Fruit fly (Drosophila melanogaster) ovary, adult (tissue): ENCODE data around the gene mbc.

Source experiments
- CG17801 ChIP-seq: fragments of 200-800 bp; optimal IDR thresholded peaks from 2 replicates; lab custom pipeline; 2019; ENCODE audit warnings: missing biosample characterization, mild to moderate bottlenecking, missing genetic modification characterization, moderate library complexity; ENCODE audit not compliant: partially characterized antibody

Gene mbc

dm6 chr3R:23790483-23791175 is 9.1 kb downstream of the mbc start:
- TF ChIP-seq CG17801 (GFP tag; lab: Kevin White, UChicago) = peak; percentile 29

DNA sequence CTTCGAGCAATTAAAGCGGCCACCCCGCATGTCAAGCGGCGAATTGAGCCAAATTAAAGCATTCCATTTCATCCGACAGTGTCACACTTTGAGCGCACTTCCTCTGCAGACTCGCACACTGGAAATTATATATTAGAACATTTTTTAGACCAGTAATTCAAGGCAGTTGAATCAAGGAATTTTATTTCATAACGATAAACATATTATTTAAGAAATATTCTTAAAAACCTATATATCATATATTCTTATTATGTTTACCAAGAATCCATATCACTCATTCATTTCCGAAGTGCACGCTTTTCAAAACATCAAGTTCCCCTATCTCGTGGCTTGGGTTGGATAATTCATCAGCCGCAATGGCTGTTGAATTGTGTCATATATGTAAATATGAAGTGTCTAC is 9.9 kb downstream of the mbc start:
- no peak for TF ChIP-seq CG17801 (GFP tag; lab: Kevin White, UChicago)

DNA sequence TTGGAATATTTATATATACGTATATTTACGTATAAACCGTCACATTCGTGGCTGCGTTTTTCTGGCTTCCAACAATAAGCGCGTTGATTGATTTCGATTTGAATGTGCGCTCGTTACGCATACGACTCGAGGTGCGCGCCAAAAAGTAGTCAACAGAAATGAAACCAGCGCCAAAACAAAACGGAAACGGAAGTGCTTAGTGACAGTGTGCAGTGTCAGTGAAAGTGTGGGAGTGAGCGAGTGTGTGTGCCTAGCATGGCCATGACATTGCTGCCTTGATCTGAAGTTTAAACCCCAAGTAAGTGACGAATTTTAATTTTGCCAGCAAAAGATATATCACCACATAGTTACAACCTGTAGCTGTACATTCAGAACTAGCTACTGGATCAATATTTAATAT is 22.1 kb downstream of the mbc start, which contains the start of gene CG34355:
Gene CG34355, plus strand, starts transcription at position 192 of the 400 bp plus-strand sequence.
- peak; percentile 30 for TF ChIP-seq CG17801 (GFP tag; lab: Kevin White, UChicago)

DNA sequence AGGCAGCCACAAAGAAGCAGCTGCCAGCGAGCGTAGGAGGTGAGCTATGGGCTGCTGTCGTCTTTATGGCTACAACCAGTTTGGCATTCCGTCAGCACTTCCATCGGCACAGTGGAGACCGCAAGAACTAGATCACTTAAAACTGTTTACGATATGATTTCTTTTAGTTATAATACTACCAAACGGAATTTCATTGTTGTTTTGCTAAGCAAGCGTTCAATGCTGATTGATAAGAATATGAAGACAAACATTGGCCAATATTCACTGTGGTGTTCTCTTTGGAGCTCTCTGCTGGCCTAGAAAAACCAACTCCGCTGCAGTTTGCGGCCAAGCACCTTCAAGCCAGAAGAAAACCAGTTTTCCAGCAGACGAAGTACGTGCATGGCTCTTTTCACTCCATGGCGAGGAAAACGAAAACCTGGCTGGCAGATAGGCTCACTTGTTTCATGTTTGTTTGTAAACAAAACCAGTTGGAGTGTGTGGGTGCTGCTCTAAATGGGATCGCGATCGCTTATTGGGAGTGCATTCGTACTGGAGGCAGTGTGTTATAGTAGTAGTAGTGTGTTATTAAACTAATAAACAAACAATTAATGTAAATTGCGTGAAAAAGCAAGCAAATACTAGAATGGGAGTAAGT is 36.1 kb downstream of the mbc start:
- no peak for TF ChIP-seq CG17801 (GFP tag; lab: Kevin White, UChicago)

dm6 chr3R:23818879-23819408 is 37.4 kb downstream of the mbc start, which contains the start of the genes CG33111 and eIF4G2:
TSS of gene CG33111 (minus strand) at chr3R:23819237.
TSS of gene eIF4G2 (minus strand) at chr3R:23819237.
- peak; percentile 51 for TF ChIP-seq CG17801 (GFP tag; lab: Kevin White, UChicago)

- no peak for TF ChIP-seq CG17801 (GFP tag; lab: Kevin White, UChicago)
These were observed 38.7 kb downstream of the mbc start for dm6 chr3R:23820290-23820689.

DNA sequence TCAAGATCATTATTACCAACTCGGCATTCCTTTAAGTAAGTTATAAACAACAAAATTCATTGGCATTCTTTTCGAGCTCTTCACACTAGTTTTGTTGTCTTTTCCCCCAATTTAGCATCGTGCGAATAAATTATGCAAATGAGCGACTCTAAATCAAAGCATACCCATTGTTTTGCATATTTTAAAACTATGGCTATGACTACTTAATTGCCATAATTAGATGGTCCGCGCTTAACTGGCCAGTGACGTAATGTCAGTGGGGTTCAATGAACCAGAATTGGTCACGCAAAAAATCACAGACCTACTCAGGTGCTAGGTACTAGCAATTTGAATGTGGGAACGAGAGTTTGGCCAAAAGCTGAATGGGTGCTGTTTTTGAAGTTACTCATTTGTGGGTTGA is 41.4 kb downstream of the mbc start:
- no peak for TF ChIP-seq CG17801 (GFP tag; lab: Kevin White, UChicago)

DNA sequence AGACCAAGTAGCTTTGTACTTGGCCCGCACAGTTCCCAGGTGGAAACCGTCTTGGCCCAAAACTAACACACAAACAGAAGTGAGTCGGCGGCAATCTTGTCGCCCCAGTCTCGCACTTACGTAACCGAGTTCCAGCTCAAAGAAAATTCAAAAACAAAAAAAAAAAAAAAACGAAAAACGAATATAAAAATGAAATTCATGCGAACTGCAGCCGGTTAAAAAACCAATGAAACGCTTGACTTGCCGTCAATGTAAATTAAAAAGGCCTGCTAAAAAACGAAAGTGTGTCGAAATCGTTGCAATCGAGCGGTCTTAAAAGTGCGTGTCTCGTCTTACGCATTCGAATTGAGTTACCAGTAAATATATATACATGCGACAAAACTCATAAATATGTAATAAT is 42.1 kb downstream of the mbc start:
- TF ChIP-seq CG17801 (GFP tag; lab: Kevin White, UChicago) = no peak

dm6 chr3R:23827093-23827492 is 45.5 kb downstream of the mbc start:
- TF ChIP-seq CG17801 (GFP tag; lab: Kevin White, UChicago) = no peak

dm6 chr3R:23831696-23832095 is 50.1 kb downstream of the mbc start:
- TF ChIP-seq CG17801 (GFP tag; lab: Kevin White, UChicago) = no peak

DNA sequence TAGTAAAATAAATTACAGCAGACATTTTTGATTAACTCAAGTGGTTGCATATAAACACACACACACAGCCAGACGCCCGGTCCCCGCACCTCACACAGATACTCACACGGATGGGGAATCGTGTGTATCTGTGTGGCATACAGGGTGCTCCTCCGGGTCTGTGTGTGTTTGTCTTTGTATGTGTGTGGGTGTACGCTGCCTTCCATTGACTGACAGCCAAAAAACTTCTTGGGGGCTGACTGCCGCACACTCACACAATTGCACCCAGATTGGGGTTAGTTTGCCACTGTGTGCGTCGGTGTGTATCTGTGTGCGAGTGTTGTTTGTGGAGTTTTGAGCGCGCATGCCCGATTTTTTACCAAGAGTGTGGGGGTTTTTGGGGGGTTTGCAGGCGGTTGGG is 64.5 kb downstream of the mbc start:
- no peak for TF ChIP-seq CG17801 (GFP tag; lab: Kevin White, UChicago)

- TF ChIP-seq CG17801 (GFP tag; lab: Kevin White, UChicago) = no peak
These were observed 68.0 kb downstream of the mbc start for dm6 chr3R:23849599-23849998.
